Fruit fly (Drosophila melanogaster) whole organism, embryonic: ENCODE measurements around the gene CG10663.

Experiments used
- Abd-B ChIP-seq: fragments of 200-800 bp; sonication (Bioruptor generic); optimal IDR thresholded peaks from 2 replicates; lab custom pipeline; 2018; ENCODE audit warnings: missing biosample characterization, mild to moderate bottlenecking, missing genetic modification characterization, moderate library complexity
- BEAF-32 ChIP-seq: fragments of 200-800 bp; sonication (Bioruptor generic); optimal IDR thresholded peaks from 3 replicates; lab custom pipeline; 2017; ENCODE audit warnings: missing biosample characterization, missing genetic modification characterization, mild to moderate bottlenecking, moderate library complexity, missing genetic modification reagents
- CG10565 ChIP-seq: fragments of 200-800 bp; sonication (Bioruptor generic); optimal IDR thresholded peaks from 3 replicates; lab custom pipeline; 2016; ENCODE audit warnings: missing biosample characterization, mild to moderate bottlenecking, missing genetic modification characterization
- CG12236 ChIP-seq: fragments of 200-800 bp; sonication (Bioruptor generic); optimal IDR thresholded peaks from 2 replicates; lab custom pipeline; 2016; ENCODE audit warnings: missing biosample characterization, missing genetic modification characterization
- CG12659 ChIP-seq: fragments of 200-800 bp; sonication (Bioruptor generic); optimal IDR thresholded peaks from 3 replicates; lab custom pipeline; 2017; ENCODE audit warnings: mild to moderate bottlenecking, missing biosample characterization, missing genetic modification reagents, missing genetic modification characterization
- CG15514 ChIP-seq: fragments of 200-800 bp; sonication (Bioruptor generic); optimal IDR thresholded peaks from 3 replicates; lab custom pipeline; 2017; ENCODE audit warnings: missing biosample characterization, missing genetic modification characterization, mild to moderate bottlenecking, moderate library complexity, missing genetic modification reagents
- CG17186 ChIP-seq: fragments of 200-800 bp; sonication (Bioruptor generic); optimal IDR thresholded peaks from 3 replicates; lab custom pipeline; 2017; ENCODE audit warnings: missing biosample characterization, missing genetic modification reagents, missing genetic modification characterization
- CG17802 ChIP-seq: fragments of 200-800 bp; sonication (Bioruptor generic); optimal IDR thresholded peaks from 2 replicates; lab custom pipeline; 2018; ENCODE audit warnings: missing biosample characterization, mild to moderate bottlenecking, missing genetic modification characterization, moderate library complexity
- CG2116 ChIP-seq: fragments of 200-800 bp; sonication (Bioruptor generic); optimal IDR thresholded peaks from 3 replicates; lab custom pipeline; 2018; ENCODE audit warnings: missing biosample characterization, mild to moderate bottlenecking, missing genetic modification characterization
- CG2678 ChIP-seq: fragments of 200-800 bp; sonication (Bioruptor generic); optimal IDR thresholded peaks from 3 replicates; lab custom pipeline; 2019; ENCODE audit warnings: missing biosample characterization, mild to moderate bottlenecking, missing genetic modification characterization, moderate library complexity
- CG3065 ChIP-seq: fragments of 200-800 bp; sonication (Bioruptor generic); optimal IDR thresholded peaks from 2 replicates; lab custom pipeline; 2016; ENCODE audit warnings: missing biosample characterization, missing genetic modification characterization
- CG32532 ChIP-seq: fragments of 200-800 bp; sonication (Bioruptor generic); IDR thresholded peaks from 2 replicates; pipeline ENCODE4 v1.3.6; 2022; ENCODE audit warnings: missing biosample characterization, missing genetic modification characterization
- CG33213 ChIP-seq: fragments of 200-800 bp; sonication (Bioruptor generic); optimal IDR thresholded peaks from 3 replicates; lab custom pipeline; 2016; ENCODE audit warnings: missing biosample characterization, missing genetic modification characterization
- CG34224 ChIP-seq: fragments of 200-800 bp; sonication (Bioruptor generic); IDR thresholded peaks from 3 replicates; pipeline ENCODE4 v1.3.6; 2022; ENCODE audit warnings: missing biosample characterization, missing genetic modification characterization; ENCODE audit not compliant: partially characterized antibody
- CG3847 ChIP-seq: fragments of 200-800 bp; sonication (Bioruptor generic); IDR thresholded peaks from 2 replicates; pipeline ENCODE4 v1.3.6; 2022; ENCODE audit warnings: missing biosample characterization, missing genetic modification characterization
- CG9797 ChIP-seq: fragments of 200-800 bp; sonication (Bioruptor generic); optimal IDR thresholded peaks from 3 replicates; lab custom pipeline; 2018; ENCODE audit warnings: missing biosample characterization, mild to moderate bottlenecking, missing genetic modification characterization
- CG9817 ChIP-seq: fragments of 200-800 bp; sonication (Bioruptor generic); optimal IDR thresholded peaks from 2 replicates; lab custom pipeline; 2018; ENCODE audit warnings: missing biosample characterization, mild to moderate bottlenecking, missing genetic modification characterization, moderate library complexity
- CTCF ChIP-seq: fragments of 200-800 bp; sonication (Bioruptor generic); optimal IDR thresholded peaks from 2 replicates; lab custom pipeline; 2017; ENCODE audit warnings: missing biosample characterization, mild to moderate bottlenecking, missing genetic modification characterization, moderate library complexity
- Dll ChIP-seq: fragments of 200-800 bp; sonication (Bioruptor generic); IDR thresholded peaks from 4 replicates; pipeline ENCODE4 v1.3.6; 2022; ENCODE audit warnings: missing biosample characterization, missing genetic modification characterization; ENCODE audit not compliant: partially characterized antibody
- ERR ChIP-seq: fragments of 200-800 bp; sonication (Bioruptor generic); optimal IDR thresholded peaks from 2 replicates; lab custom pipeline; 2016; ENCODE audit warnings: missing biosample characterization, missing genetic modification characterization
- GATAe ChIP-seq: fragments of 200-800 bp; sonication (Bioruptor generic); conservative IDR thresholded peaks from 2 replicates; pipeline ENCODE4 v1.3.6; 2022; ENCODE audit warnings: missing biosample characterization, missing genetic modification characterization
- Gug ChIP-seq: fragments of 200-800 bp; sonication (Bioruptor generic); IDR thresholded peaks from 4 replicates; pipeline ENCODE4 v1.3.6; 2022; ENCODE audit warnings: missing biosample characterization, missing genetic modification characterization
- Kr ChIP-seq: fragments of 200-800 bp; sonication (Bioruptor generic); optimal IDR thresholded peaks from 2 replicates; lab custom pipeline; 2017; ENCODE audit warnings: missing biosample characterization, mild to moderate bottlenecking, missing genetic modification characterization
- Med ChIP-seq: fragments of 200-800 bp; sonication (Bioruptor generic); peaks from one replicate; lab custom pipeline; 2016; ENCODE audit warnings: missing biosample characterization, missing genetic modification characterization, mild to moderate bottlenecking, inconsistent platforms, moderate library complexity
- NfI ChIP-seq: fragments of 200-800 bp; sonication (Bioruptor generic); optimal IDR thresholded peaks from 3 replicates; lab custom pipeline; 2018; ENCODE audit warnings: missing biosample characterization, mild to moderate bottlenecking, missing genetic modification characterization, moderate library complexity
- Opbp ChIP-seq: fragments of 200-800 bp; sonication (Bioruptor generic); IDR thresholded peaks from 3 replicates; pipeline ENCODE4 v1.3.6; 2022; ENCODE audit warnings: missing biosample characterization, missing genetic modification characterization; ENCODE audit not compliant: partially characterized antibody
- Optix ChIP-seq: fragments of 200-800 bp; sonication (Bioruptor generic); IDR thresholded peaks from 3 replicates; pipeline ENCODE4 v1.3.6; 2022; ENCODE audit warnings: missing biosample characterization, missing genetic modification characterization
- Pdp1 ChIP-seq, 2 experiments: fragments of 200-800 bp; sonication (Bioruptor generic); optimal IDR thresholded peaks; 3 replicates each; lab custom pipeline; 2016; ENCODE audit warnings: missing biosample characterization in 2 of 2, missing genetic modification characterization in 2 of 2, mild to moderate bottlenecking in 1 of 2, moderate library complexity in 1 of 2
- YL-1 ChIP-seq: fragments of 200-800 bp; sonication (Bioruptor generic); optimal IDR thresholded peaks from 3 replicates; lab custom pipeline; 2017; ENCODE audit warnings: missing biosample characterization, mild to moderate bottlenecking, missing genetic modification characterization
- amos ChIP-seq: fragments of 200-800 bp; sonication (Bioruptor generic); IDR thresholded peaks from 2 replicates; pipeline ENCODE4 v1.3.6; 2022; ENCODE audit warnings: missing biosample characterization, missing genetic modification characterization; ENCODE audit not compliant: partially characterized antibody
- ap ChIP-seq: fragments of 200-800 bp; sonication (Bioruptor generic); IDR thresholded peaks from 2 replicates; pipeline ENCODE4 v1.3.6; 2022; ENCODE audit warnings: missing biosample characterization, missing genetic modification characterization
- bigmax ChIP-seq: fragments of 200-800 bp; sonication (Bioruptor generic); optimal IDR thresholded peaks from 2 replicates; lab custom pipeline; 2018; ENCODE audit warnings: missing biosample characterization, mild to moderate bottlenecking, missing genetic modification characterization
- chif ChIP-seq, 2 experiments: fragments of 200-800 bp; sonication (Bioruptor generic); optimal IDR thresholded peaks; 3 replicates each; lab custom pipeline; 2016; ENCODE audit warnings: missing biosample characterization in 2 of 2, missing genetic modification characterization in 2 of 2
- dan ChIP-seq: fragments of 200-800 bp; sonication (Bioruptor generic); IDR thresholded peaks from 2 replicates; pipeline ENCODE4 v1.3.6; 2022; ENCODE audit warnings: missing biosample characterization, missing genetic modification characterization
- ewg ChIP-seq: fragments of 200-800 bp; sonication (Bioruptor generic); optimal IDR thresholded peaks from 3 replicates; lab custom pipeline; 2017; ENCODE audit warnings: mild to moderate bottlenecking, missing biosample characterization, missing genetic modification reagents, missing genetic modification characterization
- ftz-f1 ChIP-seq: fragments of 200-800 bp; sonication (Bioruptor generic); optimal IDR thresholded peaks from 2 replicates; lab custom pipeline; 2016; ENCODE audit warnings: missing biosample characterization, missing genetic modification characterization
- gfzf ChIP-seq: fragments of 200-800 bp; sonication (Bioruptor generic); optimal IDR thresholded peaks from 2 replicates; lab custom pipeline; 2016; ENCODE audit warnings: missing biosample characterization, mild to moderate bottlenecking, missing genetic modification characterization, moderate library complexity
- gro ChIP-seq: fragments of 200-800 bp; sonication (Bioruptor generic); optimal IDR thresholded peaks from 2 replicates; lab custom pipeline; 2016; ENCODE audit warnings: missing biosample characterization, missing genetic modification characterization
- mam ChIP-seq: fragments of 200-800 bp; sonication (Bioruptor generic); optimal IDR thresholded peaks from 3 replicates; lab custom pipeline; 2016; ENCODE audit warnings: missing biosample characterization, missing genetic modification characterization
- mld ChIP-seq: fragments of 200-800 bp; sonication (Bioruptor generic); IDR thresholded peaks from 3 replicates; pipeline ENCODE4 v1.3.6; 2022; ENCODE audit warnings: missing biosample characterization, missing genetic modification characterization; ENCODE audit not compliant: partially characterized antibody
- nau ChIP-seq: fragments of 200-800 bp; sonication (Bioruptor generic); optimal IDR thresholded peaks from 3 replicates; lab custom pipeline; 2017; ENCODE audit warnings: missing biosample characterization, mild to moderate bottlenecking, missing genetic modification characterization, missing genetic modification reagents
- nmo ChIP-seq: fragments of 200-800 bp; sonication (Bioruptor generic); optimal IDR thresholded peaks from 2 replicates; lab custom pipeline; 2018; ENCODE audit warnings: missing biosample characterization, mild to moderate bottlenecking, missing genetic modification characterization, moderate library complexity
- phol ChIP-seq: fragments of 200-800 bp; sonication (Bioruptor generic); optimal IDR thresholded peaks from 3 replicates; lab custom pipeline; 2018; ENCODE audit warnings: missing biosample characterization, mild to moderate bottlenecking, missing genetic modification characterization, moderate library complexity
- rib ChIP-seq: fragments of 200-800 bp; sonication (Bioruptor generic); IDR thresholded peaks from 2 replicates; pipeline ENCODE4 v1.3.6; 2022; ENCODE audit warnings: missing biosample characterization, missing genetic modification characterization
- row ChIP-seq: fragments of 200-800 bp; sonication (Bioruptor generic); IDR thresholded peaks from 3 replicates; pipeline ENCODE4 v1.3.6; 2022; ENCODE audit warnings: missing biosample characterization, missing genetic modification characterization
- seq ChIP-seq: fragments of 200-800 bp; sonication (Bioruptor generic); IDR thresholded peaks from 2 replicates; pipeline ENCODE4 v1.3.6; 2022; ENCODE audit warnings: missing biosample characterization, missing genetic modification characterization
- sima ChIP-seq: fragments of 200-800 bp; sonication (Bioruptor generic); optimal IDR thresholded peaks from 2 replicates; lab custom pipeline; 2016; ENCODE audit warnings: missing biosample characterization, missing genetic modification characterization
- slbo ChIP-seq: fragments of 200-800 bp; sonication (Bioruptor generic); IDR thresholded peaks from 2 replicates; pipeline ENCODE4 v1.3.6; 2022; ENCODE audit warnings: missing biosample characterization, missing genetic modification characterization
- trem ChIP-seq: fragments of 200-800 bp; optimal IDR thresholded peaks from 3 replicates; lab custom pipeline; 2019; ENCODE audit warnings: missing biosample characterization, mild to moderate bottlenecking, missing genetic modification characterization, moderate library complexity
- twi ChIP-seq: fragments of 200-800 bp; optimal IDR thresholded peaks from 2 replicates; lab custom pipeline; 2019; ENCODE audit warnings: missing biosample characterization, mild to moderate bottlenecking, missing genetic modification characterization, moderate library complexity

The CG10663 gene

dm6 chr3L:12530044-12530443, 45.2 kb upstream of the CG10663 start, which contains the start of gene nst:
TSS of gene nst (minus strand) at chr3L:12530171.
- TF ChIP-seq ftz-f1 (GFP tag; lab: Kevin White, UChicago) (peak; percentile 25), slbo (0 out of 2 replicates have a peak, but pooled peaks have one; percentile 20), dan (GFP tag; lab: Robert Waterston, UW) (no peak), CG33213 (GFP tag; lab: Kevin White, UChicago) (peak; percentile 14), CG15514 (GFP tag; lab: Kevin White, UChicago) (peak; percentile 69), CG3847 (GFP tag; lab: Robert Waterston, UW) (peak; percentile 48; the same call in 1 of the 2 replicates), CG17802 (tag; lab: Kevin White, UChicago) (peak; percentile 2), twi (tag; lab: Kevin White, UChicago) (peak; percentile 51), YL-1 (GFP tag; lab: Kevin White, UChicago) (peak; percentile 32), CG17186 (GFP tag; lab: Kevin White, UChicago) (peak; percentile 34), nmo (peak; percentile 12), Opbp (GFP tag; lab: Robert Waterston, UW) (peak; percentile 49; the same call in 1 of the 3 replicates), GATAe (no peak), Kr (GFP tag; lab: Kevin White, UChicago) (no peak), rib (no peak), ewg (GFP tag; lab: Kevin White, UChicago) (peak; percentile 70), Pdp1 (GFP tag; optimal IDR thresholded peaks at IDR 0.05; lab: Kevin White, UChicago) (peak in 1 of 2 experiments; percentile 12), CG2116 (peak; percentile 32), Dll (GFP tag; lab: Robert Waterston, UW) (peak; percentile 28; the same call in 1 of the 4 replicates), sima (GFP tag; lab: Kevin White, UChicago) (no peak), ERR (GFP tag; lab: Kevin White, UChicago) (peak; percentile 14), CG12236 (no peak), ap (no peak), Gug (GFP tag; lab: Robert Waterston, UW) (no peak), trem (peak; percentile 14), mld (0 out of 3 replicates have a peak, but pooled peaks have one; percentile 34), chif (GFP tag; optimal IDR thresholded peaks at IDR 0.05; lab: Kevin White, UChicago) (peak in 1 of 2 experiments; percentile 18), nau (no peak), mam (GFP tag; lab: Kevin White, UChicago) (peak; percentile 7), CG2678 (peak; percentile 1), CG10565 (no peak), Abd-B (GFP tag; lab: Kevin White, UChicago) (peak; percentile 30), gfzf (peak; percentile 80), CG9817 (peak; percentile 19), bigmax (GFP tag; lab: Kevin White, UChicago) (no peak), gro (no peak), CG9797 (GFP tag; lab: Kevin White, UChicago) (peak; percentile 81), Optix (GFP tag; lab: Robert Waterston, UW) (no peak), row (0 out of 3 replicates have a peak, but pooled peaks have one; percentile 9), NfI (GFP tag; lab: Kevin White, UChicago) (no peak), Med (GFP tag; lab: Kevin White, UChicago) (peak; percentile 88), CG12659 (GFP tag; lab: Kevin White, UChicago) (peak; percentile 31), CTCF (GFP tag; lab: Kevin White, UChicago) (peak; percentile 29), BEAF-32 (peak; percentile 24), CG32532 (GFP tag; lab: Robert Waterston, UW) (peak; percentile 15; the same call in 1 of the 2 replicates), phol (peak; percentile 21), amos (peak; percentile 38; the same call in 1 of the 2 replicates), CG3065 (GFP tag; lab: Kevin White, UChicago) (no peak), CG34224 (GFP tag; lab: Robert Waterston, UW) (0 out of 3 replicates have a peak, but pooled peaks have one; percentile 6), seq (GFP tag; lab: Robert Waterston, UW) (peak; percentile 27; the same call in 1 of the 2 replicates)
